Fruit fly (Drosophila melanogaster) whole organism, wandering third instar larva: ENCODE results near the gene rdgB.

Experiments used
- Abd-B ChIP-seq: fragments of >200 bp; optimal IDR thresholded peaks from 2 replicates; lab custom pipeline; 2017; ENCODE audit warnings: missing biosample characterization, missing genetic modification characterization
- CG32264 ChIP-seq: fragments of 200-800 bp; sonication (Bioruptor generic); optimal IDR thresholded peaks from 2 replicates; lab custom pipeline; 2016; ENCODE audit warnings: missing biosample characterization, missing genetic modification characterization
- Dif ChIP-seq: fragments of 200-275, 200-300 bp; sonication (Bioruptor generic); optimal IDR thresholded peaks from 2 replicates; lab custom pipeline; 2018; ENCODE audit warnings: missing biosample characterization, missing genetic modification characterization; ENCODE audit not compliant: partially characterized antibody
- HLH106 ChIP-seq: fragments of 200-800 bp; optimal IDR thresholded peaks from 3 replicates; lab custom pipeline; 2019; ENCODE audit warnings: missing biosample characterization, mild to moderate bottlenecking, missing genetic modification characterization, moderate library complexity
- Hnf4 ChIP-seq: fragments of 200-800 bp; sonication (Bioruptor generic); optimal IDR thresholded peaks from 2 replicates; lab custom pipeline; 2016; ENCODE audit warnings: missing biosample characterization, mild to moderate bottlenecking, missing genetic modification characterization
- Hr78 ChIP-seq: fragments of >200 bp; optimal IDR thresholded peaks from 2 replicates; lab custom pipeline; 2017; ENCODE audit warnings: missing biosample characterization, missing genetic modification characterization
- Jra ChIP-seq: sonication (Bioruptor generic); optimal IDR thresholded peaks from 2 replicates; lab custom pipeline; 2016; ENCODE audit warnings: missing biosample characterization, missing genetic modification characterization
- Myc ChIP-seq: fragments of >200 bp; optimal IDR thresholded peaks from 2 replicates; lab custom pipeline; 2017
- N ChIP-seq: fragments of >200 bp; optimal IDR thresholded peaks from 2 replicates; lab custom pipeline; 2018; ENCODE audit warnings: missing biosample characterization, missing external identifiers, missing genetic modification characterization
- OdsH ChIP-seq: fragments of 200-800 bp; sonication (Bioruptor generic); optimal IDR thresholded peaks from 2 replicates; lab custom pipeline; 2016; ENCODE audit warnings: missing biosample characterization, mild to moderate bottlenecking, missing genetic modification characterization
- Rel ChIP-seq, 2 experiments: fragments of 200-800 bp; sonication (Bioruptor generic) in 1 of 2; optimal IDR thresholded peaks; 2 replicates in 1 of 2; 3 replicates in 1 of 2; lab custom pipeline; 2016 to 2019; ENCODE audit warnings: mild to moderate bottlenecking in 2 of 2, missing biosample characterization in 2 of 2, missing genetic modification characterization in 2 of 2, moderate library complexity in 1 of 2
- Sp1 ChIP-seq: fragments of 200-800 bp; sonication (Bioruptor generic); optimal IDR thresholded peaks from 3 replicates; lab custom pipeline; 2019; ENCODE audit warnings: missing biosample characterization, mild to moderate bottlenecking, missing genetic modification characterization, moderate library complexity
- Vsx2 ChIP-seq: fragments of 200-300, 225-300 bp; sonication (Bioruptor generic); optimal IDR thresholded peaks from 2 replicates; lab custom pipeline; 2018; ENCODE audit warnings: missing biosample characterization, missing genetic modification characterization; ENCODE audit not compliant: partially characterized antibody
- brk ChIP-seq: fragments of 200-800 bp; sonication (Bioruptor generic); optimal IDR thresholded peaks from 2 replicates; lab custom pipeline; 2016; ENCODE audit warnings: missing biosample characterization, mild to moderate bottlenecking, missing genetic modification characterization
- dl ChIP-seq, 2 experiments: fragments of 175-275, 200-275 bp in 1 of 2; fragments of 200-275 bp in 1 of 2; sonication (Bioruptor generic); optimal IDR thresholded peaks; lab custom pipeline; 2018; ENCODE audit warnings: mild to moderate bottlenecking in 2 of 2, missing biosample characterization in 2 of 2, missing genetic modification characterization in 2 of 2, moderate library complexity in 2 of 2; ENCODE audit not compliant: partially characterized antibody in 2 of 2, insufficient read depth in 1 of 2
- dmrt93B ChIP-seq: fragments of 200-800 bp; sonication (Bioruptor generic); optimal IDR thresholded peaks from 2 replicates; lab custom pipeline; 2018; ENCODE audit warnings: missing biosample characterization, mild to moderate bottlenecking, missing genetic modification characterization
- ey ChIP-seq: fragments of 200-800 bp; sonication (Bioruptor generic); optimal IDR thresholded peaks from 2 replicates; lab custom pipeline; 2016; ENCODE audit warnings: missing biosample characterization, missing genetic modification characterization
- foxo ChIP-seq, 2 experiments: fragments of 200-800 bp; sonication (Bioruptor generic); optimal IDR thresholded peaks; 2 replicates in 1 of 2; 3 replicates in 1 of 2; lab custom pipeline; 2016 to 2017; ENCODE audit warnings: missing biosample characterization in 2 of 2, missing genetic modification characterization in 2 of 2
- fru ChIP-seq: fragments of 200-800 bp; sonication (Bioruptor generic); optimal IDR thresholded peaks from 3 replicates; lab custom pipeline; 2016; ENCODE audit warnings: missing biosample characterization, mild to moderate bottlenecking, missing genetic modification characterization
- h ChIP-seq: fragments of 200-800 bp; sonication (Bioruptor generic); optimal IDR thresholded peaks from 3 replicates; lab custom pipeline; 2016; ENCODE audit warnings: missing biosample characterization, mild to moderate bottlenecking, missing genetic modification characterization
- lola ChIP-seq: fragments of >200 bp; optimal IDR thresholded peaks from 2 replicates; lab custom pipeline; 2017; ENCODE audit warnings: missing biosample characterization, missing genetic modification characterization
- pan ChIP-seq: fragments of >200 bp; optimal IDR thresholded peaks from 2 replicates; lab custom pipeline; 2017
- psq ChIP-seq: fragments of 200-800 bp; sonication (Bioruptor generic); optimal IDR thresholded peaks from 3 replicates; lab custom pipeline; 2017; ENCODE audit warnings: missing biosample characterization, mild to moderate bottlenecking, missing genetic modification characterization, moderate library complexity
- sage ChIP-seq: fragments of 200-800 bp; sonication (Bioruptor generic); optimal IDR thresholded peaks from 2 replicates; lab custom pipeline; 2016; ENCODE audit warnings: missing biosample characterization, mild to moderate bottlenecking, missing genetic modification characterization
- sv ChIP-seq: fragments of 200-800 bp; sonication (Bioruptor generic); optimal IDR thresholded peaks from 3 replicates; lab custom pipeline; 2016; ENCODE audit warnings: missing biosample characterization, missing genetic modification characterization
- tai ChIP-seq: sonication (Bioruptor generic); optimal IDR thresholded peaks from 2 replicates; lab custom pipeline; 2016; ENCODE audit warnings: missing biosample characterization, missing genetic modification characterization
- usp ChIP-seq: fragments of >200 bp; optimal IDR thresholded peaks from 2 replicates; lab custom pipeline; 2017; ENCODE audit warnings: missing biosample characterization, missing genetic modification characterization
- woc ChIP-seq: sonication (Bioruptor generic); optimal IDR thresholded peaks from 2 replicates; lab custom pipeline; 2016; ENCODE audit warnings: missing biosample characterization, mild to moderate bottlenecking, missing genetic modification characterization

rdgB gene

dm6 chrX:13818172-13818472, 55.6 kb downstream of the rdgB start:
- no peak for TF ChIP-seq Jra (GFP tag; lab: Kevin White, UChicago)
- no peak for TF ChIP-seq woc
- TF ChIP-seq sv (GFP tag; lab: Kevin White, UChicago) = no peak
- TF ChIP-seq dmrt93B (GFP tag; lab: Kevin White, UChicago) = no peak
- TF ChIP-seq, all 38 proteins: peak for 0

dm6 chrX:13818841-13819240, 56.3 kb downstream of the rdgB start:
- TF ChIP-seq lola (GFP tag; lab: Kevin White, UChicago) = no peak
- TF ChIP-seq Dif (GFP tag; lab: Kevin White, UChicago) = no peak
- no peak for TF ChIP-seq Myc (lab: Kevin White, UChicago)
- no peak for TF ChIP-seq N

dm6 chrX:13819682-13820081, 57.1 kb downstream of the rdgB start:
- no peak for TF ChIP-seq Vsx2 (GFP tag; lab: Kevin White, UChicago)
- TF ChIP-seq Dif (GFP tag; lab: Kevin White, UChicago) = no peak
- no peak for TF ChIP-seq pan
- TF ChIP-seq CG32264 = no peak
- no peak for TF ChIP-seq Rel (GFP tag; optimal IDR thresholded peaks at IDR 0.05; lab: Kevin White, UChicago)
- TF ChIP-seq Rel (tag; optimal IDR thresholded peaks at IDR 0.05; lab: Kevin White, UChicago) = no peak
- TF ChIP-seq Hr78 (GFP tag; lab: Kevin White, UChicago) = no peak
- no peak for TF ChIP-seq woc
- no peak for TF ChIP-seq dl (GFP tag; optimal IDR thresholded peaks at IDR 0.05; lab: Kevin White, UChicago; ENCODE audit: insufficient read depth in 1 of 2, partially characterized antibody in 2 of 2)
- TF ChIP-seq HLH106 (tag; lab: Kevin White, UChicago) = no peak
- TF ChIP-seq tai (GFP tag; lab: Kevin White, UChicago) = no peak
- TF ChIP-seq OdsH (GFP tag; lab: Kevin White, UChicago) = no peak
- TF ChIP-seq ey = no peak
- TF ChIP-seq Hnf4 = no peak
- TF ChIP-seq Sp1 (GFP tag; lab: Kevin White, UChicago) = no peak
- TF ChIP-seq N = no peak
- TF ChIP-seq sage (GFP tag; lab: Kevin White, UChicago) = no peak

dm6 chrX:13820310-13821038, 57.9 kb downstream of the rdgB start:
- TF ChIP-seq dl (GFP tag; optimal IDR thresholded peaks at IDR 0.05; lab: Kevin White, UChicago; ENCODE audit: insufficient read depth in 1 of 2, partially characterized antibody in 2 of 2) = no peak
- TF ChIP-seq Abd-B (GFP tag; lab: Kevin White, UChicago) = no peak
- no peak for TF ChIP-seq usp (GFP tag; lab: Kevin White, UChicago)
- TF ChIP-seq sv (GFP tag; lab: Kevin White, UChicago) = peak; percentile 13

- TF ChIP-seq brk = no peak
- TF ChIP-seq h (GFP tag; lab: Kevin White, UChicago) = peak; percentile 6
- peak; percentile 84 for TF ChIP-seq psq (GFP tag; lab: Kevin White, UChicago)
- TF ChIP-seq Sp1 (GFP tag; lab: Kevin White, UChicago) = peak; percentile 28
- TF ChIP-seq fru (GFP tag; lab: Kevin White, UChicago) = peak; percentile 24
- peak in 1 of 2 experiments; percentile 37 for TF ChIP-seq foxo (GFP tag; optimal IDR thresholded peaks at IDR 0.05; lab: Kevin White, UChicago)
- TF ChIP-seq HLH106 (tag; lab: Kevin White, UChicago) = peak; percentile 17
- TF ChIP-seq CG32264 = no peak
These were observed 58.7 kb downstream of the rdgB start for dm6 chrX:13821039-13821774.
